Worm (Caenorhabditis elegans) whole organism, L3 larva: ENCODE data around the gene cam-1.

Source experiments
- ama-1 ChIP-seq: fragments of 150-350 bp; optimal IDR thresholded peaks from 2 replicates; lab custom pipeline; 2018
- elt-3 ChIP-seq, 3 experiments: fragments of 150-350 bp in 1 of 3; sonication (generic microtip) in 2 of 3; optimal IDR thresholded peaks; 2 replicates in 2 of 3; 4 replicates in 1 of 3; lab custom pipeline; 2014 to 2017; ENCODE audit warnings: missing biosample characterization in 3 of 3, missing genetic modification characterization in 3 of 3
- fkh-2 ChIP-seq: fragments of 150-350 bp; optimal IDR thresholded peaks from 2 replicates; lab custom pipeline; 2014; ENCODE audit warnings: missing biosample characterization, missing genetic modification reagents, missing genetic modification characterization
- hmg-11 ChIP-seq: sonication (generic microtip); optimal IDR thresholded peaks from 2 replicates; lab custom pipeline; 2016; ENCODE audit warnings: missing genetic modification characterization, missing compliant biosample characterization
- lin-15B ChIP-seq: fragments of 150-350 bp; optimal IDR thresholded peaks from 2 replicates; lab custom pipeline; 2014; ENCODE audit warnings: missing biosample characterization, missing genetic modification characterization
- lin-39 ChIP-seq: fragments of 150-350 bp; optimal IDR thresholded peaks from 2 replicates; lab custom pipeline; 2018; ENCODE audit warnings: missing biosample characterization, missing genetic modification reagents, missing genetic modification characterization
- mdl-1 ChIP-seq: fragments of 150-350 bp; optimal IDR thresholded peaks from 2 replicates; lab custom pipeline; 2014; ENCODE audit warnings: missing biosample characterization, missing genetic modification characterization
- nhr-11 ChIP-seq: fragments of 150-350 bp; optimal IDR thresholded peaks from 2 replicates; lab custom pipeline; 2014; ENCODE audit warnings: missing biosample characterization, missing genetic modification characterization
- nhr-25 ChIP-seq: sonication (generic microtip); optimal IDR thresholded peaks from 2 replicates; lab custom pipeline; 2017; ENCODE audit warnings: missing biosample characterization, missing genetic modification characterization
- nhr-28 ChIP-seq: fragments of 150-350 bp; optimal IDR thresholded peaks from 2 replicates; lab custom pipeline; 2014; ENCODE audit warnings: missing biosample characterization, missing genetic modification characterization
- nhr-43 ChIP-seq: sonication (generic microtip); optimal IDR thresholded peaks from 2 replicates; lab custom pipeline; 2016; ENCODE audit warnings: mild to moderate bottlenecking, missing genetic modification characterization, missing compliant biosample characterization; ENCODE audit not compliant: poor library complexity, severe bottlenecking
- tbx-2 ChIP-seq: sonication (generic microtip); optimal IDR thresholded peaks from 2 replicates; lab custom pipeline; 2016; ENCODE audit warnings: mild to moderate bottlenecking, missing genetic modification characterization, missing compliant biosample characterization
- unc-62 ChIP-seq: fragments of 150-350 bp; sonication (generic microtip); optimal IDR thresholded peaks from 4 replicates; lab custom pipeline; 2014; ENCODE audit warnings: missing biosample characterization, missing genetic modification reagents, missing genetic modification characterization
- ztf-4 ChIP-seq: fragments of 150-350 bp; optimal IDR thresholded peaks from 2 replicates; lab custom pipeline; 2014; ENCODE audit warnings: missing biosample characterization, missing genetic modification characterization

- TF ChIP-seq ztf-4: no peak
- no peak for TF ChIP-seq elt-3 (tag; optimal IDR thresholded peaks at IDR 0.05; lab: Kevin White, UChicago)
- TF ChIP-seq tbx-2: no peak
- no peak for TF ChIP-seq ama-1 (lab: Kevin White, UChicago)
- TF ChIP-seq nhr-28 (tag; lab: Kevin White, UChicago): no peak
- no peak for TF ChIP-seq mdl-1
- TF ChIP-seq lin-39 (tag; lab: Kevin White, UChicago): no peak
- TF ChIP-seq nhr-11: no peak
- no peak for TF ChIP-seq fkh-2 (tag; lab: Kevin White, UChicago)
- TF ChIP-seq nhr-43: no peak
- no peak for TF ChIP-seq unc-62
- TF ChIP-seq hmg-11 (tag; lab: Kevin White, UChicago): no peak
- TF ChIP-seq lin-15B (tag; lab: Kevin White, UChicago): no peak
- TF ChIP-seq nhr-25 (tag; lab: Kevin White, UChicago): no peak
These were observed 1.5 kb downstream of the cam-1 start for ce11 chrII:9308614-9309046.
